Worm (Caenorhabditis elegans) whole organism, early embryonic: ENCODE measurements around the gene dnj-9.

Source experiments
- aly-1 ChIP-seq: sonication (generic microtip); optimal IDR thresholded peaks from 2 replicates; lab custom pipeline; 2016; ENCODE audit warnings: missing genetic modification characterization, missing compliant biosample characterization
- ama-1 ChIP-seq: fragments of 150-350 bp; optimal IDR thresholded peaks from 2 replicates; lab custom pipeline; 2014
- ceh-13 ChIP-seq: fragments of 200-800 bp; sonication (Bioruptor generic); optimal IDR thresholded peaks from 2 replicates; lab custom pipeline; 2018; ENCODE audit warnings: mild to moderate bottlenecking, missing genetic modification characterization, missing compliant biosample characterization
- ceh-36 ChIP-seq: sonication (generic microtip); optimal IDR thresholded peaks from 2 replicates; lab custom pipeline; 2016; ENCODE audit warnings: missing genetic modification characterization, inconsistent platforms, missing compliant biosample characterization
- ets-7 ChIP-seq: sonication (generic microtip); optimal IDR thresholded peaks from 2 replicates; lab custom pipeline; 2016; ENCODE audit warnings: missing genotype, missing genetic modification characterization, missing compliant biosample characterization
- flt-1 ChIP-seq: fragments of 200-800 bp; sonication (Bioruptor generic); IDR thresholded peaks from 2 replicates; pipeline ENCODE4 v1.3.6; 2022; ENCODE audit warnings: missing genetic modification characterization, missing compliant biosample characterization
- hmbx-1 ChIP-seq: sonication (generic microtip); optimal IDR thresholded peaks from 2 replicates; lab custom pipeline; 2016; ENCODE audit warnings: mild to moderate bottlenecking, missing genetic modification characterization, missing compliant biosample characterization
- hmg-4 ChIP-seq: fragments of 200-800 bp; sonication (Bioruptor generic); optimal IDR thresholded peaks from 2 replicates; lab custom pipeline; 2018; ENCODE audit warnings: mild to moderate bottlenecking, missing genetic modification characterization, missing compliant biosample characterization
- pes-1 ChIP-seq: fragments of 200-800 bp; sonication (Bioruptor generic); IDR thresholded peaks from 2 replicates; pipeline ENCODE4 v1.3.6; 2022; ENCODE audit warnings: missing genetic modification reagents, missing genetic modification characterization, missing compliant biosample characterization
- scrt-1 ChIP-seq: fragments of 200-800 bp; sonication (Bioruptor generic); IDR thresholded peaks from 2 replicates; pipeline ENCODE4 v1.3.6; 2022; ENCODE audit warnings: missing genetic modification characterization, missing compliant biosample characterization
- sea-1 ChIP-seq: fragments of 200-800 bp; sonication (Bioruptor generic); conservative IDR thresholded peaks from 2 replicates; pipeline ENCODE4 v1.3.6; 2022; ENCODE audit warnings: missing genetic modification characterization, missing compliant biosample characterization
- tbx-11 ChIP-seq: fragments of 200-800 bp; sonication (Bioruptor generic); IDR thresholded peaks from 2 replicates; pipeline ENCODE4 v1.3.6; 2022; ENCODE audit warnings: missing genetic modification characterization, missing compliant biosample characterization
- tbx-37 ChIP-seq: fragments of 200-800 bp; sonication (Bioruptor generic); conservative IDR thresholded peaks from 2 replicates; pipeline ENCODE4 v1.3.6; 2022; ENCODE audit warnings: missing genetic modification reagents, missing genetic modification characterization, missing compliant biosample characterization
- tra-4 ChIP-seq: sonication (generic microtip); optimal IDR thresholded peaks from 2 replicates; lab custom pipeline; 2017; ENCODE audit warnings: missing genetic modification characterization, missing compliant biosample characterization

- no peak for TF ChIP-seq ama-1 (lab: Kevin White, UChicago)
- no peak for TF ChIP-seq ceh-36 (tag; lab: Kevin White, UChicago)
- TF ChIP-seq hmbx-1 (tag; lab: Kevin White, UChicago): no peak
- no peak for TF ChIP-seq tbx-11 (GFP tag; lab: Robert Waterston, UW)
- no peak for TF ChIP-seq ets-7 (tag; lab: Kevin White, UChicago)
- no peak for TF ChIP-seq sea-1 (GFP tag; lab: Robert Waterston, UW)
- TF ChIP-seq ceh-13 (GFP tag; lab: Kevin White, UChicago): no peak
- TF ChIP-seq tbx-37 (GFP tag; lab: Robert Waterston, UW): no peak
- no peak for TF ChIP-seq tra-4 (tag; lab: Kevin White, UChicago)
- no peak for TF ChIP-seq scrt-1 (GFP tag; lab: Robert Waterston, UW)
- no peak for TF ChIP-seq aly-1 (tag; lab: Kevin White, UChicago)
- TF ChIP-seq flt-1 (GFP tag; lab: Robert Waterston, UW): no peak
- TF ChIP-seq hmg-4: no peak
- TF ChIP-seq pes-1 (GFP tag; lab: Robert Waterston, UW): no peak
These were observed 23.9 kb upstream of the dnj-9 start, which contains the start of the genes fbxb-88 and tbck-1 for ce11 chrII:4827734-4828609.
